Worm (Caenorhabditis elegans): Measurements from ENCODE around the gene F41G3.20.

F41G3.20 gene

ce11 chrII:6782738-6783163, 31.9 kb upstream of the F41G3.20 start:
- TF ChIP-seq elt-4 (tag; optimal IDR thresholded peaks at IDR 0.05) (no peak), tbx-7 (tag; optimal IDR thresholded peaks at IDR 0.05) (no peak), tbx-2 (tag; optimal IDR thresholded peaks at IDR 0.05) (peak; percentile 32), ceh-31 (tag; optimal IDR thresholded peaks at IDR 0.05) (peak; percentile 3), C38D4.7 (GFP tag; optimal IDR thresholded peaks at IDR 0.05) (peak; percentile 24), madf-2 (tag; optimal IDR thresholded peaks at IDR 0.05) (peak; percentile 2), ceh-30 (tag; optimal IDR thresholded peaks at IDR 0.05) (no peak), ceh-48 (tag; optimal IDR thresholded peaks at IDR 0.05) (peak; percentile 29), ceh-34 (tag; optimal IDR thresholded peaks at IDR 0.05) (peak; percentile 36), ztf-16 (tag; optimal IDR thresholded peaks at IDR 0.05) (no peak)

ce11 chrII:6781983-6782382, 31.2 kb upstream of the F41G3.20 start:
- TF ChIP-seq unc-3 (GFP tag; conservative IDR thresholded peaks at IDR 0.05) = no peak
- TF ChIP-seq unc-3 (tag; optimal IDR thresholded peaks at IDR 0.05) = no peak

- TF ChIP-seq elt-2 (tag; optimal IDR thresholded peaks at IDR 0.05) = peak; percentile 64
- TF ChIP-seq unc-42 (tag; optimal IDR thresholded peaks at IDR 0.05) = no peak
Measured at ce11 chrII:6781231-6781630, 30.4 kb upstream of the F41G3.20 start.

DNA sequence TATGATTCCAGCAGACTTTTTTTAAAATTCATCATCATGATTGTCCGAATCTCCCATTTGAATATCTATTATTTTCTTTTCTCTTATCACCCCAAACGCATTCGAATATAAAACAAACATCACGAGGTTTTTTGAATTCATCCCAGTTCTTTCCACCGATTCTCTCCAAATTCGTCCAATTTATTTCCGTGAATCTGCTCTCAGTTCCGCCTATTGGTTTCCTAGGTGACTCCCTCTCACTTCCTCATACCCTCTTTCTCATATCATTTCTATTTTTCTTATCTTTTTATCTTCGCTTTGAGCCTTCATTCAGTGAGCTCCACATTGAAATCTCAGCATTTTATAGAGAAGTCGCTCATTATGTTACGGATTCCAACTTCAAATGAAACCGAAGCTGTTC, 28.3 kb upstream of the F41G3.20 start, which contains the start of gene T13C2.7:
Gene T13C2.7, plus strand, starts transcription at position 301 of the 400 bp plus-strand sequence.
- no peak for TF ChIP-seq ceh-31 (tag; optimal IDR thresholded peaks at IDR 0.05)

- TF ChIP-seq lim-6 (tag; optimal IDR thresholded peaks at IDR 0.05) (peak; percentile 14), hlh-8 (tag; optimal IDR thresholded peaks at IDR 0.05) (peak; percentile 72), pax-1 (tag; optimal IDR thresholded peaks at IDR 0.05) (no peak), elt-4 (tag; optimal IDR thresholded peaks at IDR 0.05) (no peak), ref-2 (tag; optimal IDR thresholded peaks at IDR 0.05) (peak; percentile 35), K02D7.2 (tag; optimal IDR thresholded peaks at IDR 0.05) (no peak), ceh-19 (GFP tag; optimal IDR thresholded peaks at IDR 0.05) (no peak), nfya-1 (tag; optimal IDR thresholded peaks at IDR 0.05) (peak; percentile 4), F13H6.1 (tag; optimal IDR thresholded peaks at IDR 0.05) (no peak), ceh-2 (tag; optimal IDR thresholded peaks at IDR 0.05) (peak; percentile 77), unc-86 (tag; optimal IDR thresholded peaks at IDR 0.05) (no peak), ceh-34 (tag; optimal IDR thresholded peaks at IDR 0.05) (peak; percentile 9), sox-2 (GFP tag; IDR thresholded peaks at IDR 0.05) (no peak; the same call in 1 of the 2 replicates), ceh-24 (tag; optimal IDR thresholded peaks at IDR 0.05) (no peak), elt-2 (tag; optimal IDR thresholded peaks at IDR 0.05) (peak; percentile 39), C08G9.2 (tag; optimal IDR thresholded peaks at IDR 0.05) (peak; percentile 83), ceh-31 (tag; optimal IDR thresholded peaks at IDR 0.05) (peak; percentile 88), tbx-2 (tag; optimal IDR thresholded peaks at IDR 0.05) (peak; percentile 74), rnt-1 (tag; optimal IDR thresholded peaks at IDR 0.05) (peak; percentile 33), fkh-10 (GFP tag; optimal IDR thresholded peaks at IDR 0.05) (no peak), nhr-11 (tag; optimal IDR thresholded peaks at IDR 0.05) (no peak), C38D4.7 (GFP tag; optimal IDR thresholded peaks at IDR 0.05) (no peak), zip-5 (tag; optimal IDR thresholded peaks at IDR 0.05) (peak; percentile 59), unc-42 (tag; optimal IDR thresholded peaks at IDR 0.05) (peak; percentile 32), tbx-7 (tag; optimal IDR thresholded peaks at IDR 0.05) (peak; percentile 82), ets-4 (tag; optimal IDR thresholded peaks at IDR 0.05) (peak; percentile 67), ceh-14 (tag; optimal IDR thresholded peaks at IDR 0.05) (peak; percentile 22)
Measured at ce11 chrII:6776418-6777034, 25.7 kb upstream of the F41G3.20 start, which contains the start of gene ssup-72. ssup-72 (plus strand) TSS chrII:6776598.

Measured in whole organism, late embryonic.